Worm (Caenorhabditis elegans) whole organism, L2 larva: Measurements from ENCODE around the gene tbce-1.
A peak's percentile ranks its signal among the peaks of the same experiment; 100 is the strongest.

Source experiments
- egl-27 ChIP-seq: sonication (generic microtip); optimal IDR thresholded peaks from 3 replicates; lab custom pipeline; 2017; ENCODE audit warnings: missing biosample characterization, missing genetic modification reagents, missing genetic modification characterization
- fos-1 ChIP-seq: fragments of 150-350 bp; optimal IDR thresholded peaks from 2 replicates; lab custom pipeline; 2014; ENCODE audit warnings: missing biosample characterization, missing genetic modification characterization

ce11 chrIV:8251346-8251745 is 43.1 kb upstream of the tbce-1 start:
- TF ChIP-seq egl-27 (tag; lab: Kevin White, UChicago) (no peak), fos-1 (peak; percentile 56)
